Fruit fly (Drosophila melanogaster) whole organism, embryonic: ENCODE results near the gene CG31675.

Source experiments
- ATbp ChIP-seq: fragments of 200-800 bp; sonication (Bioruptor generic); optimal IDR thresholded peaks from 2 replicates; lab custom pipeline; 2017; ENCODE audit warnings: missing biosample characterization, mild to moderate bottlenecking, missing genetic modification characterization, missing genetic modification reagents
- B-H2 ChIP-seq: fragments of 200-800 bp; sonication (Bioruptor generic); optimal IDR thresholded peaks from 2 replicates; lab custom pipeline; 2018; ENCODE audit warnings: missing biosample characterization, mild to moderate bottlenecking, missing genetic modification characterization
- BEAF-32 ChIP-seq: fragments of 200-800 bp; sonication (Bioruptor generic); optimal IDR thresholded peaks from 3 replicates; lab custom pipeline; 2017; ENCODE audit warnings: missing biosample characterization, missing genetic modification characterization, mild to moderate bottlenecking, moderate library complexity, missing genetic modification reagents
- Bgb ChIP-seq: fragments of 200-800 bp; sonication (Bioruptor generic); IDR thresholded peaks from 2 replicates; pipeline ENCODE4 v1.3.6; 2022; ENCODE audit warnings: missing biosample characterization, missing genetic modification characterization; ENCODE audit not compliant: partially characterized antibody
- Bteb2 ChIP-seq: fragments of 200-800 bp; sonication (Bioruptor generic); optimal IDR thresholded peaks from 2 replicates; lab custom pipeline; 2016; ENCODE audit warnings: missing biosample characterization, missing genetic modification characterization
- CG12104 ChIP-seq: fragments of 200-800 bp; sonication (Bioruptor generic); optimal IDR thresholded peaks from 3 replicates; lab custom pipeline; 2016; ENCODE audit warnings: missing biosample characterization, missing genetic modification characterization
- CG12942 ChIP-seq: fragments of 200-800 bp; sonication (Bioruptor generic); optimal IDR thresholded peaks from 3 replicates; lab custom pipeline; 2016; ENCODE audit warnings: missing biosample characterization, missing genetic modification characterization
- CG13123 ChIP-seq: fragments of 200-800 bp; sonication (Bioruptor generic); optimal IDR thresholded peaks from 2 replicates; lab custom pipeline; 2016; ENCODE audit warnings: missing biosample characterization, missing genetic modification characterization
- CG13624 ChIP-seq: fragments of 200-800 bp; sonication (Bioruptor generic); optimal IDR thresholded peaks from 2 replicates; lab custom pipeline; 2016; ENCODE audit warnings: missing biosample characterization, missing genetic modification characterization
- CG13894 ChIP-seq: fragments of 200-800 bp; sonication (Bioruptor generic); optimal IDR thresholded peaks from 3 replicates; lab custom pipeline; 2018; ENCODE audit warnings: missing biosample characterization, mild to moderate bottlenecking, missing genetic modification characterization, moderate library complexity
- CG14860 ChIP-seq: fragments of 200-800 bp; sonication (Bioruptor generic); IDR thresholded peaks from 3 replicates; pipeline ENCODE4 v1.3.6; 2022; ENCODE audit warnings: missing biosample characterization, missing genetic modification characterization; ENCODE audit not compliant: partially characterized antibody
- CG15479 ChIP-seq: fragments of 200-800 bp; sonication (Bioruptor generic); optimal IDR thresholded peaks from 3 replicates; lab custom pipeline; 2019; ENCODE audit warnings: missing biosample characterization, mild to moderate bottlenecking, missing genetic modification characterization, moderate library complexity
- CG2129 ChIP-seq: fragments of 200-800 bp; sonication (Bioruptor generic); IDR thresholded peaks from 2 replicates; pipeline ENCODE4 v1.3.6; 2022; ENCODE audit warnings: missing biosample characterization, missing genetic modification characterization; ENCODE audit not compliant: partially characterized antibody
- CG5245 ChIP-seq: fragments of 200-800 bp; sonication (Bioruptor generic); optimal IDR thresholded peaks from 3 replicates; lab custom pipeline; 2016; ENCODE audit warnings: missing biosample characterization, missing genetic modification characterization
- CG6654 ChIP-seq: fragments of 200-800 bp; sonication (Bioruptor generic); optimal IDR thresholded peaks from 2 replicates; lab custom pipeline; 2017; ENCODE audit warnings: missing biosample characterization, mild to moderate bottlenecking, missing genetic modification characterization
- CG6683 ChIP-seq: fragments of 200-800 bp; sonication (Bioruptor generic); optimal IDR thresholded peaks from 2 replicates; lab custom pipeline; 2017; ENCODE audit warnings: missing biosample characterization, mild to moderate bottlenecking, missing genetic modification characterization, missing genetic modification reagents
- CG6765 ChIP-seq: fragments of 200-800 bp; sonication (Bioruptor generic); optimal IDR thresholded peaks from 3 replicates; lab custom pipeline; 2017; ENCODE audit warnings: missing biosample characterization, mild to moderate bottlenecking, missing genetic modification characterization
- CG8290 ChIP-seq, 3 experiments: fragments of 200-800 bp; sonication (Bioruptor generic); optimal IDR thresholded peaks; 2 replicates each; lab custom pipeline; 2016 to 2019; ENCODE audit warnings: missing biosample characterization in 3 of 3, missing genetic modification characterization in 3 of 3, mild to moderate bottlenecking in 2 of 3, moderate library complexity in 1 of 3
- Deaf1 ChIP-seq: fragments of 200-800 bp; optimal IDR thresholded peaks from 3 replicates; lab custom pipeline; 2019; ENCODE audit warnings: missing biosample characterization, mild to moderate bottlenecking, missing genetic modification characterization, moderate library complexity
- Dfd ChIP-seq, 2 experiments: fragments of >200 bp; optimal IDR thresholded peaks; 2 replicates each; lab custom pipeline; 2017; ENCODE audit warnings: missing biosample characterization in 2 of 2, missing genetic modification characterization in 2 of 2
- Doc2 ChIP-seq: fragments of 200-800 bp; sonication (Bioruptor generic); IDR thresholded peaks from 2 replicates; pipeline ENCODE4 v1.3.6; 2022; ENCODE audit warnings: missing biosample characterization, missing genetic modification characterization
- HLH3B ChIP-seq: fragments of 200-800 bp; sonication (Bioruptor generic); IDR thresholded peaks from 2 replicates; pipeline ENCODE4 v1.3.6; 2022; ENCODE audit warnings: missing biosample characterization, missing genetic modification characterization
- Hr51 ChIP-seq, 2 experiments: fragments of 200-800 bp; sonication (Bioruptor generic); optimal IDR thresholded peaks; 2 replicates in 1 of 2; 3 replicates in 1 of 2; lab custom pipeline; 2016 to 2018; ENCODE audit warnings: missing biosample characterization in 2 of 2, missing genetic modification characterization in 2 of 2, mild to moderate bottlenecking in 1 of 2, moderate library complexity in 1 of 2
- Med ChIP-seq: fragments of 200-800 bp; sonication (Bioruptor generic); peaks from one replicate; lab custom pipeline; 2016; ENCODE audit warnings: missing biosample characterization, missing genetic modification characterization, mild to moderate bottlenecking, inconsistent platforms, moderate library complexity
- Meics ChIP-seq: fragments of 200-800 bp; sonication (Bioruptor generic); optimal IDR thresholded peaks from 2 replicates; lab custom pipeline; 2017; ENCODE audit warnings: missing biosample characterization, mild to moderate bottlenecking, missing genetic modification characterization
- Mes4 ChIP-seq: fragments of 200-800 bp; sonication (Bioruptor generic); optimal IDR thresholded peaks from 2 replicates; lab custom pipeline; 2016; ENCODE audit warnings: missing biosample characterization, missing genetic modification characterization
- Myb ChIP-seq: fragments of 200-800 bp; sonication (Bioruptor generic); optimal IDR thresholded peaks from 2 replicates; lab custom pipeline; 2016; ENCODE audit warnings: missing biosample characterization, missing genetic modification characterization
- Nf-YC ChIP-seq: fragments of 200-800 bp; optimal IDR thresholded peaks from 3 replicates; lab custom pipeline; 2019; ENCODE audit warnings: missing biosample characterization, mild to moderate bottlenecking, missing genetic modification characterization, moderate library complexity
- Rx ChIP-seq: fragments of 200-800 bp; sonication (Bioruptor generic); IDR thresholded peaks from 2 replicates; pipeline ENCODE4 v1.3.6; 2022; ENCODE audit warnings: missing biosample characterization, missing genetic modification characterization
- Taf1 ChIP-seq: fragments of 200-800 bp; sonication (Bioruptor generic); IDR thresholded peaks from 2 replicates; pipeline ENCODE4 v1.3.6; 2022; ENCODE audit warnings: missing biosample characterization, missing genetic modification characterization
- Trl ChIP-seq, 3 experiments: fragments of >200 bp in 2 of 3; fragments of 200-800 bp in 1 of 3; sonication (Bioruptor generic) in 1 of 3; optimal IDR thresholded peaks; 2 replicates in 1 of 3; 3 replicates in 2 of 3; lab custom pipeline; 2016 to 2017; ENCODE audit warnings: missing biosample characterization in 1 of 3, missing genetic modification characterization in 1 of 3
- chinmo ChIP-seq: fragments of 200-800 bp; sonication (Bioruptor generic); IDR thresholded peaks from 4 replicates; pipeline ENCODE4 v1.3.6; 2022; ENCODE audit warnings: missing biosample characterization, missing genetic modification characterization; ENCODE audit not compliant: partially characterized antibody
- eve ChIP-seq, 2 experiments: fragments of >200 bp; optimal IDR thresholded peaks; 2 replicates each; lab custom pipeline; 2017; ENCODE audit warnings: missing biosample characterization in 2 of 2, missing genetic modification characterization in 2 of 2
- exex ChIP-seq: fragments of 200-800 bp; sonication (Bioruptor generic); optimal IDR thresholded peaks from 4 replicates; lab custom pipeline; 2018; ENCODE audit warnings: missing biosample characterization, mild to moderate bottlenecking, missing genetic modification characterization, moderate library complexity
- gcm ChIP-seq: fragments of 200-800 bp; sonication (Bioruptor generic); optimal IDR thresholded peaks from 2 replicates; lab custom pipeline; 2019; ENCODE audit warnings: missing biosample characterization, mild to moderate bottlenecking, missing genetic modification characterization, moderate library complexity
- h ChIP-seq: fragments of >200 bp; optimal IDR thresholded peaks from 2 replicates; lab custom pipeline; 2017
- hb ChIP-seq: fragments of 200-800 bp; sonication (Bioruptor generic); IDR thresholded peaks from 3 replicates; pipeline ENCODE4 v1.3.6; 2022; ENCODE audit warnings: missing biosample characterization, missing genetic modification characterization; ENCODE audit not compliant: partially characterized antibody
- her ChIP-seq: fragments of 200-800 bp; sonication (Bioruptor generic); optimal IDR thresholded peaks from 2 replicates; lab custom pipeline; 2016; ENCODE audit warnings: missing biosample characterization, missing genetic modification characterization
- inv ChIP-seq: fragments of 200-800 bp; sonication (Bioruptor generic); IDR thresholded peaks from 2 replicates; pipeline ENCODE4 v1.3.6; 2022; ENCODE audit warnings: missing biosample characterization, missing genetic modification characterization; ENCODE audit not compliant: partially characterized antibody
- kni ChIP-seq: fragments of 200-800 bp; sonication (Bioruptor generic); optimal IDR thresholded peaks from 3 replicates; lab custom pipeline; 2017; ENCODE audit warnings: mild to moderate bottlenecking, missing biosample characterization, missing genetic modification reagents, missing genetic modification characterization
- lola ChIP-seq, 3 experiments: fragments of >200 bp in 2 of 3; fragments of 200-800 bp in 1 of 3; sonication (Bioruptor generic) in 1 of 3; optimal IDR thresholded peaks; 2 replicates each; lab custom pipeline; 2017 to 2019; ENCODE audit warnings: missing biosample characterization in 3 of 3, missing genetic modification characterization in 3 of 3, mild to moderate bottlenecking in 1 of 3, moderate library complexity in 1 of 3
- org-1 ChIP-seq: fragments of 200-800 bp; sonication (Bioruptor generic); optimal IDR thresholded peaks from 2 replicates; lab custom pipeline; 2017; ENCODE audit warnings: missing biosample characterization, missing genetic modification characterization
- psq ChIP-seq: fragments of 200-800 bp; sonication (Bioruptor generic); optimal IDR thresholded peaks from 2 replicates; lab custom pipeline; 2017; ENCODE audit warnings: missing biosample characterization, missing genetic modification characterization
- rib ChIP-seq: fragments of 200-800 bp; sonication (Bioruptor generic); IDR thresholded peaks from 2 replicates; pipeline ENCODE4 v1.3.6; 2022; ENCODE audit warnings: missing biosample characterization, missing genetic modification characterization
- ro ChIP-seq: fragments of 200-800 bp; sonication (Bioruptor generic); IDR thresholded peaks from 2 replicates; pipeline ENCODE4 v1.3.6; 2022; ENCODE audit warnings: missing biosample characterization, missing genetic modification characterization
- so ChIP-seq: fragments of 200-800 bp; sonication (Bioruptor generic); IDR thresholded peaks from 3 replicates; pipeline ENCODE4 v1.3.6; 2022; ENCODE audit warnings: missing biosample characterization, missing genetic modification characterization
- sqz ChIP-seq: fragments of 200-800 bp; sonication (Bioruptor generic); optimal IDR thresholded peaks from 3 replicates; lab custom pipeline; 2018; ENCODE audit warnings: missing biosample characterization, mild to moderate bottlenecking, missing genetic modification characterization
- vvl ChIP-seq: fragments of 200-800 bp; sonication (Bioruptor generic); IDR thresholded peaks from 2 replicates; pipeline ENCODE4 v1.3.6; 2022; ENCODE audit warnings: missing biosample characterization, missing genetic modification characterization
- zfh1 ChIP-seq: fragments of 200-800 bp; sonication (Bioruptor generic); IDR thresholded peaks from 3 replicates; pipeline ENCODE4 v1.3.6; 2022; ENCODE audit warnings: missing biosample characterization, missing genetic modification characterization

Gene CG31675

dm6 chr2L:20824136-20824789 is 43.3 kb upstream of the CG31675 start (continued):
- peak; percentile 60 for TF ChIP-seq Med (GFP tag; lab: Kevin White, UChicago)
- no peak for TF ChIP-seq Meics (GFP tag; lab: Kevin White, UChicago)
- TF ChIP-seq CG13624 (GFP tag; lab: Kevin White, UChicago) = no peak
- no peak for TF ChIP-seq CG8290 (GFP tag; optimal IDR thresholded peaks at IDR 0.05; lab: Kevin White, UChicago)
- TF ChIP-seq CG8290 (tag; optimal IDR thresholded peaks at IDR 0.05; lab: Kevin White, UChicago) = peak in 1 of 2 experiments; percentile 15
- no peak for TF ChIP-seq Myb
- no peak for TF ChIP-seq Bteb2 (GFP tag; lab: Kevin White, UChicago)
- TF ChIP-seq eve (GFP tag; optimal IDR thresholded peaks at IDR 0.05; lab: Kevin White, UChicago) = peak in 1 of 2 experiments; percentile 53
- TF ChIP-seq Taf1 = no peak
- no peak for TF ChIP-seq HLH3B (GFP tag; lab: Robert Waterston, UW)
- TF ChIP-seq exex (tag; lab: Kevin White, UChicago) = peak; percentile 23
- no peak for TF ChIP-seq BEAF-32
- TF ChIP-seq CG2129 = no peak
- no peak for TF ChIP-seq gcm (GFP tag; lab: Kevin White, UChicago)
- TF ChIP-seq CG15479 (GFP tag; lab: Kevin White, UChicago) = no peak
- no peak for TF ChIP-seq CG6654
- TF ChIP-seq Doc2 = no peak
- no peak for TF ChIP-seq Dfd (GFP tag; optimal IDR thresholded peaks at IDR 0.05; lab: Kevin White, UChicago)
- no peak for TF ChIP-seq CG12104
- 0 out of 2 replicates have a peak, but pooled peaks have one; percentile 24 for TF ChIP-seq rib
- TF ChIP-seq CG5245 (GFP tag; lab: Kevin White, UChicago) = no peak
- no peak for TF ChIP-seq lola (GFP tag; optimal IDR thresholded peaks at IDR 0.05; lab: Kevin White, UChicago)
- no peak for TF ChIP-seq kni (GFP tag; lab: Kevin White, UChicago)
- peak; percentile 28 for TF ChIP-seq CG6765 (GFP tag; lab: Kevin White, UChicago)
- no peak for TF ChIP-seq her (GFP tag; lab: Kevin White, UChicago)
- no peak for TF ChIP-seq Hr51 (GFP tag; optimal IDR thresholded peaks at IDR 0.05; lab: Kevin White, UChicago)
- no peak for TF ChIP-seq CG13123 (GFP tag; lab: Kevin White, UChicago)
- TF ChIP-seq so = no peak
- no peak for TF ChIP-seq CG14860 (GFP tag; lab: Robert Waterston, UW)
- TF ChIP-seq h (lab: Kevin White, UChicago) = no peak
- peak; percentile 23 for TF ChIP-seq CG13894 (tag; lab: Kevin White, UChicago)
- TF ChIP-seq Bgb (GFP tag; lab: Robert Waterston, UW) = no peak
- TF ChIP-seq vvl (GFP tag; lab: Robert Waterston, UW) = no peak
- no peak for TF ChIP-seq CG6683 (GFP tag; lab: Kevin White, UChicago)

dm6 chr2L:20825265-20825664 is 42.3 kb upstream of the CG31675 start:
- TF ChIP-seq B-H2 (GFP tag; lab: Kevin White, UChicago) (no peak), chinmo (GFP tag; lab: Robert Waterston, UW) (0 out of 4 replicates have a peak, but pooled peaks have one; percentile 49), Med (GFP tag; lab: Kevin White, UChicago) (peak; percentile 51), Nf-YC (no peak), ro (GFP tag; lab: Robert Waterston, UW) (no peak), CG12942 (GFP tag; lab: Kevin White, UChicago) (no peak), Trl (optimal IDR thresholded peaks at IDR 0.05; lab: Kevin White, UChicago) (peak in 1 of 2 experiments; percentile 7), Trl (GFP tag; optimal IDR thresholded peaks at IDR 0.05; lab: Kevin White, UChicago) (no peak), org-1 (no peak), hb (no peak), zfh1 (GFP tag; lab: Robert Waterston, UW) (no peak), sqz (GFP tag; lab: Kevin White, UChicago) (no peak), ATbp (no peak), so (no peak), inv (GFP tag; lab: Robert Waterston, UW) (no peak), Deaf1 (tag; lab: Kevin White, UChicago) (peak; percentile 64), psq (GFP tag; lab: Kevin White, UChicago) (no peak), Mes4 (no peak), Rx (GFP tag; lab: Robert Waterston, UW) (no peak), Bteb2 (GFP tag; lab: Kevin White, UChicago) (no peak)
